Fruit fly (Drosophila melanogaster) whole organism, pupa: ENCODE results near the gene CG34027.

Experiments used
- CG10348 ChIP-seq: fragments of 200-800 bp; sonication (Bioruptor generic); IDR thresholded peaks from 2 replicates; pipeline ENCODE4 v1.3.6; 2022; ENCODE audit warnings: missing biosample characterization, missing genetic modification characterization
- CG12605 ChIP-seq: fragments of 200-800 bp; sonication (Bioruptor generic); IDR thresholded peaks from 2 replicates; pipeline ENCODE4 v1.3.6; 2022; ENCODE audit warnings: missing biosample characterization, missing genetic modification characterization
- CG13204 ChIP-seq: fragments of 200-800 bp; sonication (Bioruptor generic); optimal IDR thresholded peaks from 2 replicates; lab custom pipeline; 2018; ENCODE audit warnings: missing biosample characterization, mild to moderate bottlenecking, missing genetic modification characterization, moderate library complexity
- CG14655 ChIP-seq: fragments of 200-800 bp; sonication (Bioruptor generic); optimal IDR thresholded peaks from 3 replicates; lab custom pipeline; 2017; ENCODE audit warnings: mild to moderate bottlenecking, missing biosample characterization, missing genetic modification reagents, missing genetic modification characterization
- CG17806 ChIP-seq: fragments of 200-800 bp; sonication (Bioruptor generic); optimal IDR thresholded peaks from 2 replicates; lab custom pipeline; 2018; ENCODE audit warnings: missing biosample characterization, mild to moderate bottlenecking, missing genetic modification characterization, moderate library complexity
- CG34367 ChIP-seq: fragments of 200-800 bp; sonication (Bioruptor generic); optimal IDR thresholded peaks from 2 replicates; lab custom pipeline; 2018; ENCODE audit warnings: missing biosample characterization, mild to moderate bottlenecking, missing genetic modification characterization
- CG4496 ChIP-seq: fragments of 200-800 bp; sonication (Bioruptor generic); IDR thresholded peaks from 3 replicates; pipeline ENCODE4 v1.3.6; 2022; ENCODE audit warnings: missing biosample characterization, missing genetic modification characterization
- CG9948 ChIP-seq: fragments of 200-800 bp; sonication (Bioruptor generic); optimal IDR thresholded peaks from 2 replicates; lab custom pipeline; 2018; ENCODE audit warnings: missing biosample characterization, mild to moderate bottlenecking, missing genetic modification characterization, moderate library complexity
- EcR ChIP-seq: fragments of 200-800 bp; sonication (Bioruptor generic); optimal IDR thresholded peaks from 3 replicates; lab custom pipeline; 2019; ENCODE audit warnings: missing biosample characterization, missing genetic modification characterization, mild to moderate bottlenecking, moderate library complexity, missing genetic modification reagents
- Ets98B ChIP-seq: fragments of 200-800 bp; sonication (Bioruptor generic); IDR thresholded peaks from 2 replicates; pipeline ENCODE4 v1.3.6; 2022; ENCODE audit warnings: missing biosample characterization, missing genetic modification characterization
- Pif1A ChIP-seq: fragments of 200-800 bp; sonication (Bioruptor generic); optimal IDR thresholded peaks from 3 replicates; lab custom pipeline; 2016; ENCODE audit warnings: missing biosample characterization, missing genetic modification characterization
- Pif1B ChIP-seq: fragments of 200-800 bp; sonication (Bioruptor generic); optimal IDR thresholded peaks from 3 replicates; lab custom pipeline; 2016; ENCODE audit warnings: missing biosample characterization, missing genetic modification characterization
- fd96Ca ChIP-seq: fragments of 200-800 bp; sonication (Bioruptor generic); IDR thresholded peaks from 3 replicates; pipeline ENCODE4 v1.3.6; 2022; ENCODE audit warnings: missing biosample characterization, missing genetic modification characterization
- rn ChIP-seq: fragments of 200-800 bp; sonication (Bioruptor generic); IDR thresholded peaks from 2 replicates; pipeline ENCODE4 v1.3.6; 2022; ENCODE audit warnings: missing biosample characterization, missing genetic modification characterization

DNA sequence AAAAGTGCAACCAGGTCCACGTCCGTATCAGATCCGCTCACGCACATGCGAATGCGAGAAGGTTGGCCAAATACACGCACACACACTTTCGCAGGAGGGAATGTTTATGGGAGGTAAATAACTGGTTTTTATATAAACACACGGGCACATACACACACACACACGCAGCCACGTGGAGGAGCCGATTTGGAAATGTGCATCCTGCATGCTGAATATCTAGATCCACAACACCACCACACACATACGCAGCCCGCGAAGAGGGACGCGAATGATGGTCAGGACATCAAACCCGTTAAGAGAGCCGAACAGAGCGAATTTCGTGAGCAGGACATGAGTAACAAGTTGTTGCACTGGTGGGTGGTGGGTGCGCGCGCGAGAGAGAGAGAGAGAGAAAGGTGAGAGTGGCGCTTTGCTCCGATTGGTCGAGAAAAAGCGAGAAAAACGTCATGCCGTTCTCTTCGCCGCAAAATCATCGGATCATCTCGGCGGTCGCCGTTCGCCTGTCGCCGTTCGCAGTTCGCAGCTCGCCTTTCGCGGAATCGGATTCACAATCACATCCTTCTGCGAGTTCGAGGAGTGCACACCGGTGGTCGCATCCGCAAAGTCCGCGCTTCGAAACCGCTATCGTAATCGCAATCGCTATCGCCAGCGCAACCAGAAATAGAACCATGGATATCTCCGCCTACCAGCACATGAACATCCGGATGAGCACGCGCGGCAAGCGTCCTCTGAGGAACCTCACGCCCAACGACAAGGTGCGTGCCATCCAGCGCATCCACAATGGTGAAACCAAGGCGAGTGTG, 28.9 kb upstream of the CG34027 start, which contains the start of gene danr:
- no peak for TF ChIP-seq CG9948 (tag; lab: Kevin White, UChicago)
- TF ChIP-seq CG34367 = no peak
- no peak for TF ChIP-seq Ets98B (GFP tag; lab: Robert Waterston, UW)
- no peak for TF ChIP-seq fd96Ca (GFP tag; lab: Robert Waterston, UW)
- TF ChIP-seq Pif1A = no peak
- no peak for TF ChIP-seq CG10348 (GFP tag; lab: Robert Waterston, UW)
- TF ChIP-seq EcR (GFP tag; lab: Kevin White, UChicago) = no peak
- no peak for TF ChIP-seq CG14655 (GFP tag; lab: Kevin White, UChicago)
- no peak for TF ChIP-seq CG17806
- TF ChIP-seq CG13204 (GFP tag; lab: Kevin White, UChicago) = no peak
- TF ChIP-seq rn = no peak
- no peak for TF ChIP-seq Pif1B (GFP tag; lab: Kevin White, UChicago)
- TF ChIP-seq CG12605 (GFP tag; lab: Robert Waterston, UW) = peak; percentile 76
- TF ChIP-seq CG4496 (GFP tag; lab: Robert Waterston, UW) = no peak; the same call in 2 of the 3 replicates
